Worm (Caenorhabditis elegans) whole organism, L3 larva: ENCODE results near the gene F14F9.8.

Source experiments
- R02D3.7 ChIP-seq: fragments of 150-350 bp; optimal IDR thresholded peaks from 2 replicates; lab custom pipeline; 2014; ENCODE audit warnings: missing biosample characterization, missing genetic modification characterization
- ZK546.5 ChIP-seq: sonication (generic microtip); optimal IDR thresholded peaks from 2 replicates; lab custom pipeline; 2017; ENCODE audit warnings: missing biosample characterization, missing genetic modification characterization
- ama-1 ChIP-seq: fragments of 150-350 bp; optimal IDR thresholded peaks from 2 replicates; lab custom pipeline; 2018
- ceh-16 ChIP-seq: sonication (generic microtip); optimal IDR thresholded peaks from 2 replicates; lab custom pipeline; 2017; ENCODE audit warnings: missing biosample characterization, missing genetic modification characterization
- ceh-28 ChIP-seq: fragments of 150-350 bp; optimal IDR thresholded peaks from 2 replicates; lab custom pipeline; 2014; ENCODE audit warnings: missing biosample characterization, missing genetic modification reagents, missing genetic modification characterization
- ceh-82 ChIP-seq: fragments of 150-350 bp; optimal IDR thresholded peaks from 2 replicates; lab custom pipeline; 2014; ENCODE audit warnings: missing biosample characterization, missing genetic modification characterization
- daf-12 ChIP-seq: fragments of 150-350 bp; optimal IDR thresholded peaks from 2 replicates; lab custom pipeline; 2014; ENCODE audit warnings: missing biosample characterization, missing genetic modification reagents, missing genetic modification characterization
- egl-27 ChIP-seq: sonication (generic microtip); optimal IDR thresholded peaks from 4 replicates; lab custom pipeline; 2017; ENCODE audit warnings: missing biosample characterization, missing genetic modification reagents, missing genetic modification characterization
- elt-2 ChIP-seq: sonication (generic microtip); optimal IDR thresholded peaks from 2 replicates; lab custom pipeline; 2016; ENCODE audit warnings: missing genetic modification reagents, mild to moderate bottlenecking, missing genetic modification characterization, missing compliant biosample characterization
- fkh-10 ChIP-seq: sonication (generic microtip); optimal IDR thresholded peaks from 2 replicates; lab custom pipeline; 2017; ENCODE audit warnings: missing biosample characterization, missing genetic modification reagents, missing genetic modification characterization
- fkh-2 ChIP-seq: fragments of 150-350 bp; optimal IDR thresholded peaks from 2 replicates; lab custom pipeline; 2014; ENCODE audit warnings: missing biosample characterization, missing genetic modification reagents, missing genetic modification characterization
- hmg-11 ChIP-seq: sonication (generic microtip); optimal IDR thresholded peaks from 2 replicates; lab custom pipeline; 2016; ENCODE audit warnings: missing genetic modification characterization, missing compliant biosample characterization
- jun-1 ChIP-seq: fragments of 150-350 bp; optimal IDR thresholded peaks from 2 replicates; lab custom pipeline; 2014; ENCODE audit warnings: missing biosample characterization, missing genetic modification reagents, missing genetic modification characterization
- lin-15B ChIP-seq: fragments of 150-350 bp; optimal IDR thresholded peaks from 2 replicates; lab custom pipeline; 2014; ENCODE audit warnings: missing biosample characterization, missing genetic modification characterization
- lin-39 ChIP-seq: fragments of 150-350 bp; optimal IDR thresholded peaks from 2 replicates; lab custom pipeline; 2018; ENCODE audit warnings: missing biosample characterization, missing genetic modification reagents, missing genetic modification characterization
- lsy-12 ChIP-seq: sonication (generic microtip); optimal IDR thresholded peaks from 2 replicates; lab custom pipeline; 2016; ENCODE audit warnings: mild to moderate bottlenecking, missing genetic modification characterization, missing compliant biosample characterization
- mdl-1 ChIP-seq: fragments of 150-350 bp; optimal IDR thresholded peaks from 2 replicates; lab custom pipeline; 2014; ENCODE audit warnings: missing biosample characterization, missing genetic modification characterization
- mml-1 ChIP-seq: fragments of 150-350 bp; sonication (generic microtip); optimal IDR thresholded peaks from 3 replicates; lab custom pipeline; 2014; ENCODE audit warnings: missing biosample characterization, missing genetic modification characterization
- nhr-11 ChIP-seq: fragments of 150-350 bp; optimal IDR thresholded peaks from 2 replicates; lab custom pipeline; 2014; ENCODE audit warnings: missing biosample characterization, missing genetic modification characterization
- nhr-12 ChIP-seq: fragments of 150-350 bp; optimal IDR thresholded peaks from 2 replicates; lab custom pipeline; 2014; ENCODE audit warnings: missing biosample characterization, missing genetic modification characterization
- nhr-237 ChIP-seq: fragments of 150-350 bp; optimal IDR thresholded peaks from 2 replicates; lab custom pipeline; 2014; ENCODE audit warnings: missing biosample characterization, missing genetic modification characterization
- nhr-25 ChIP-seq: sonication (generic microtip); optimal IDR thresholded peaks from 2 replicates; lab custom pipeline; 2017; ENCODE audit warnings: missing biosample characterization, missing genetic modification characterization
- nhr-28 ChIP-seq: fragments of 150-350 bp; optimal IDR thresholded peaks from 2 replicates; lab custom pipeline; 2014; ENCODE audit warnings: missing biosample characterization, missing genetic modification characterization
- nhr-43 ChIP-seq: sonication (generic microtip); optimal IDR thresholded peaks from 2 replicates; lab custom pipeline; 2016; ENCODE audit warnings: mild to moderate bottlenecking, missing genetic modification characterization, missing compliant biosample characterization; ENCODE audit not compliant: poor library complexity, severe bottlenecking
- nhr-67 ChIP-seq: fragments of 150-350 bp; optimal IDR thresholded peaks from 2 replicates; lab custom pipeline; 2014; ENCODE audit warnings: missing biosample characterization, missing genetic modification characterization
- pha-4 ChIP-seq: fragments of 150-350 bp; optimal IDR thresholded peaks from 2 replicates; lab custom pipeline; 2014; ENCODE audit warnings: missing biosample characterization, missing genetic modification reagents, missing genetic modification characterization
- pqm-1 ChIP-seq: fragments of 150-350 bp; optimal IDR thresholded peaks from 2 replicates; lab custom pipeline; 2017; ENCODE audit warnings: missing biosample characterization, missing genetic modification characterization, inconsistent platforms
- skn-1 ChIP-seq: fragments of 150-350 bp; optimal IDR thresholded peaks from 2 replicates; lab custom pipeline; 2014; ENCODE audit warnings: missing biosample characterization, missing genetic modification characterization
- snpc-4 ChIP-seq: fragments of 150-350 bp; optimal IDR thresholded peaks from 2 replicates; lab custom pipeline; 2014; ENCODE audit warnings: missing biosample characterization, missing genetic modification characterization
- tbx-2 ChIP-seq: sonication (generic microtip); optimal IDR thresholded peaks from 2 replicates; lab custom pipeline; 2016; ENCODE audit warnings: mild to moderate bottlenecking, missing genetic modification characterization, missing compliant biosample characterization
- unc-62 ChIP-seq: fragments of 150-350 bp; sonication (generic microtip); optimal IDR thresholded peaks from 4 replicates; lab custom pipeline; 2014; ENCODE audit warnings: missing biosample characterization, missing genetic modification reagents, missing genetic modification characterization
- zag-1 ChIP-seq: fragments of 150-350 bp; optimal IDR thresholded peaks from 2 replicates; lab custom pipeline; 2014; ENCODE audit warnings: missing biosample characterization, missing genetic modification characterization
- ztf-11 ChIP-seq: fragments of 150-350 bp; optimal IDR thresholded peaks from 2 replicates; lab custom pipeline; 2014; ENCODE audit warnings: missing biosample characterization, missing genetic modification characterization
- ztf-4 ChIP-seq: fragments of 150-350 bp; optimal IDR thresholded peaks from 2 replicates; lab custom pipeline; 2014; ENCODE audit warnings: missing biosample characterization, missing genetic modification characterization

Gene F14F9.8

DNA sequence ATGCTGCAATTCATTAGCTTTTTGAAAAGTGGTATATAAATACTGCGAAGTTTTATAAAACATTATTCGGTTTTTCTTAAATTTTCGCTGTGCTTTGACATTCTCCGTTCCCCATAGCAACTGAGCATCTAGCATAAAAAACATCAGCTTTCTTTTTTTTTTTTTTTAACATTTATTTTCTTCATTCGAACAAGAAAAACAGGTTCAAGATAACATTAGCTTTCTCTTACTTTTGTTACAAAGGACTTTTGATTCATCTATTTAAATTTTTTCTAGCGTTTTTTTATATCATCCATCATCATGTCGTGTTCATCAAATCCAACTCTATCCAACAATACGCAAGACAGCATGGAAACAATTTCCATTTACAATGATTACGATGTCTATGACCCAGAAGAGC is 7.8 kb downstream of the F14F9.8 start, which contains the start of gene F14F9.3:
Gene F14F9.3, plus strand, starts transcription at position 301 of the 400 bp plus-strand sequence.
- TF ChIP-seq zag-1 (no peak), egl-27 (tag; lab: Kevin White, UChicago) (no peak), skn-1 (no peak), hmg-11 (tag; lab: Kevin White, UChicago) (no peak), pha-4 (tag; lab: Kevin White, UChicago) (no peak), ztf-11 (tag; lab: Kevin White, UChicago) (no peak), ceh-82 (tag; lab: Kevin White, UChicago) (no peak), nhr-67 (tag; lab: Kevin White, UChicago) (no peak), nhr-11 (tag; lab: Kevin White, UChicago) (no peak), mdl-1 (tag; lab: Kevin White, UChicago) (no peak)
- TF ChIP-seq, all 47 proteins: peak for 0

DNA sequence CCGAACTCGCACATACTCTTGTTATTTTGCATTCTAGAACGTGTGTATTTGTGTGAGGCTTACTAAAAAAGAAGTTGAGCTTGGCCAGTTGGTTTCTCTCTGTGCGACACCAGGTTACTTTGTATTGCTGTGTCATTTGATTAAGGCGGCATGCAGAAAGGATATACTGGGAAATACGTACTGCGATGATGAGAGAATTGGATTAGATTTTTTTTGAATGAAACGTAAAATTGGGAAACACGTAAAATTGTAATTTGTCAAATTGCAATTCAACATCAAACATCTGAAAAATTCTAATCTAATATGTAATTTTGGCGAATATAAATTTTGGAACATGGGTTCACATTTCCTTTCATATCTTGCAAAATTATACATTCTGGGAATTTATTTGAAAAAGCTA is 13.7 kb downstream of the F14F9.8 start, which contains the start of gene srh-129:
Gene srh-129, minus strand, starts transcription at position 101 of the 400 bp plus-strand sequence.
- no peak for TF ChIP-seq ama-1 (lab: Kevin White, UChicago)
- no peak for TF ChIP-seq elt-2 (tag; lab: Kevin White, UChicago)
- TF ChIP-seq unc-62: no peak
- TF ChIP-seq daf-12 (tag; lab: Kevin White, UChicago): no peak
- TF ChIP-seq lin-15B: no peak
- TF ChIP-seq pqm-1: no peak
- no peak for TF ChIP-seq mdl-1 (tag; lab: Kevin White, UChicago)

DNA sequence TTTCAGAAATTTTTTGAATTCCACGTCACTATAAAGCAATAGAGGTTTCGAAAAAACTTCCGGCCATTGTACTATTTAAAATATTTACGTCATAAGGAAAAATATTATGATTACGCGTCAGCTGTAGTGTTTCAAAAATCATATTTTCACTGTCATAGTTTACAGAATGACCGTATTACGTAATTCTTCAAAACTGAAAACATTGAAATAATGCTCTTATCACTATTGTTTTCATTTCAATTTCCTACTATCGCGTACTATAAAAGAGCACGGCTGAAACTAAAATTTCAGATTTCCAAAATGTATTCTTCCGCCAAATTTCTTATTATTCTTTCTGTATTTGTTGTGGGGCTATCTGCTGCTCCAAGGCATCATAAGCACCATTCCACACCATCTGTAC is 14.4 kb downstream of the F14F9.8 start, which contains the start of gene F14F9.2:
Gene F14F9.2, plus strand, starts transcription at position 301 of the 400 bp plus-strand sequence.
- TF ChIP-seq pha-4 (tag; lab: Kevin White, UChicago): no peak
- no peak for TF ChIP-seq mml-1 (tag; lab: Kevin White, UChicago)
- TF ChIP-seq daf-12 (tag; lab: Kevin White, UChicago): no peak
- no peak for TF ChIP-seq nhr-237 (tag; lab: Kevin White, UChicago)
- TF ChIP-seq elt-2 (tag; lab: Kevin White, UChicago): no peak
- TF ChIP-seq ZK546.5 (tag; lab: Kevin White, UChicago): no peak
- TF ChIP-seq ztf-4: no peak
- TF ChIP-seq nhr-25 (tag; lab: Kevin White, UChicago): no peak
- no peak for TF ChIP-seq pqm-1
- no peak for TF ChIP-seq fkh-2 (tag; lab: Kevin White, UChicago)
- TF ChIP-seq lin-15B: no peak
- TF ChIP-seq fkh-10 (GFP tag; lab: Kevin White, UChicago): no peak
- no peak for TF ChIP-seq ama-1 (lab: Kevin White, UChicago)
- no peak for TF ChIP-seq nhr-28 (tag; lab: Kevin White, UChicago)
- TF ChIP-seq egl-27 (tag; lab: Kevin White, UChicago): no peak
- no peak for TF ChIP-seq hmg-11 (tag; lab: Kevin White, UChicago)
- TF ChIP-seq nhr-12: no peak
- no peak for TF ChIP-seq ceh-28 (tag; lab: Kevin White, UChicago)
- TF ChIP-seq jun-1: no peak
- no peak for TF ChIP-seq lsy-12 (tag; lab: Kevin White, UChicago)
- TF ChIP-seq, all 47 proteins: peak for 0

DNA sequence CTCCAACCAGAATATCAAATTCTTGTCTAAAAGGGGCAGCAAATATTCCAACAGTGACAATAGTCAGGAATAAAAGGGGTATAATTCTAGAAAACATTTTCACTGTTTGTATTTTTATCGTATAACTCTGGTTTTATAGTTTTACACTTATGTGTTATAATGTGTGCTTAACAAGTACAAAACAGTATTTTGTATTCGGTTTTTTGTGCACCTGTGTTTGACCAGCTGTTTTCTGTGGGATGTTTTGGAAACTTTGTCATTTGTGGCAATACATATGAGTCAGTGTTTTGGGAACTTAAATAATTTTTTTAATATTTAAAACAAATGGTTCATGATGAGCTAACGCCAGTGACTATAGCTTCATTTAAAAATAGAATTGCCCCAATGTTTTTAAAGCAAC is 16.3 kb downstream of the F14F9.8 start, which contains the start of gene F14F9.6:
Gene F14F9.6, minus strand, starts transcription at position 101 of the 400 bp plus-strand sequence.
- TF ChIP-seq nhr-11 (tag; lab: Kevin White, UChicago) (no peak), zag-1 (no peak), ama-1 (lab: Kevin White, UChicago) (no peak), snpc-4 (tag; lab: Kevin White, UChicago) (no peak), ceh-16 (no peak), lsy-12 (tag; lab: Kevin White, UChicago) (no peak), pqm-1 (no peak), nhr-43 (tag; lab: Kevin White, UChicago) (no peak), ceh-82 (tag; lab: Kevin White, UChicago) (no peak), R02D3.7 (tag; lab: Kevin White, UChicago) (no peak), nhr-28 (tag; lab: Kevin White, UChicago) (no peak), fkh-10 (GFP tag; lab: Kevin White, UChicago) (no peak), tbx-2 (tag; lab: Kevin White, UChicago) (no peak), nhr-12 (no peak)

DNA sequence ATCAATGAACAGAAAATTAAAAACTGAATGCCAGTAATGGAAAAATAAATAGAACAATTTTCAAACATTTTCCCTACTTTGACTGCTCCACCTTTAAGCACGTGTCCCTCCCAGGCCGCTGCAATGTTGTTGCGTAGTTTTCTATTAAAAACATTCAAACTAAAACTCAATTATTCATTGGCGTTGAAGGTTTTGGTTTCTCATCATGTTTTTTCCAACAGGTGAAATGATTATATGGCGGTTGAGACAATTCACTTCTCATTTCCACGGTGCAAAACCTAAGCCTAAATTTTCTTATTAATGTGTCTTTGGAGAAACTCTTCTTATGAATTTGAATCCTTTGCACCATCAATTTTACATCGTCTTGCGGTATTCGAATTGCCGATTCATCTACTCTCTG is 20.8 kb downstream of the F14F9.8 start, which contains the start of gene srh-130:
Gene srh-130, plus strand, starts transcription at position 301 of the 400 bp plus-strand sequence.
- TF ChIP-seq lin-39 (tag; lab: Kevin White, UChicago): no peak
- no peak for TF ChIP-seq fkh-2 (tag; lab: Kevin White, UChicago)
- no peak for TF ChIP-seq ceh-16
